Worm (Caenorhabditis elegans) whole organism, late embryonic: ENCODE results near the gene grd-1.

Experiments used
- pag-3 ChIP-seq: sonication (generic microtip); optimal IDR thresholded peaks from 2 replicates; lab custom pipeline; 2016; ENCODE audit warnings: missing compliant biosample characterization, missing genetic modification characterization, borderline replicate concordance
- tbx-2 ChIP-seq: sonication (generic microtip); optimal IDR thresholded peaks from 2 replicates; lab custom pipeline; 2016; ENCODE audit warnings: missing genetic modification characterization, missing compliant biosample characterization
- ttx-3 ChIP-seq: sonication (generic microtip); optimal IDR thresholded peaks from 2 replicates; lab custom pipeline; 2016; ENCODE audit warnings: missing genetic modification reagents, missing genetic modification characterization, missing compliant biosample characterization

- TF ChIP-seq pag-3 (tag; lab: Kevin White, UChicago) = no peak
- TF ChIP-seq tbx-2 = no peak
- TF ChIP-seq ttx-3 = no peak
Observed at ce11 chrX:11132260-11132659, 23.0 kb downstream of the grd-1 start.
